Worm (Caenorhabditis elegans): ENCODE results near the gene str-97.

DNA sequence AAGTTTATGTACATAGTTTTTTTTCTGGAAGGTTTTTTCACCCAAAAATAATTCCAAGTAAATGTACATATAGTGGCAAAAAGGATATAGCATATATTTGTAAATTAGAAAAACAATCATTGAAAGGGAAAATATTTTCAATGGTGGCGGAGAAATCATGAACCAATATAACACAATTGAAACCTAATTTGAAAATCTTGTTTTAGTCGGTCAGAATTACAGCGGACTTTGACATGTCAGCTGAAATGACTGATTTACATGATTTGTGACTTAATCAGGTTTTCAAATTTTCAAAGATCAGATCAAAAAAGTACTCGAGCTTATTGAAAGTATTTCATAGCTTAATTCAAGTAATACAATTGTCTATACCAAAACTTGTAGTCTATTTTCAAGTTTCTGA, 16.7 kb upstream of the str-97 start, which contains the start of gene K05D4.9:
- TF ChIP-seq jun-1 (tag; optimal IDR thresholded peaks at IDR 0.05) (no peak), pqm-1 (tag; optimal IDR thresholded peaks at IDR 0.05) (no peak), unc-62 (GFP tag; optimal IDR thresholded peaks at IDR 0.05) (no peak), lin-39 (tag; optimal IDR thresholded peaks at IDR 0.05) (no peak)

Data from whole organism, L3 larva.